Fruit fly (Drosophila melanogaster): Measurements from ENCODE around the gene U4-U6-60K.

Gene U4-U6-60K

dm6 chr3L:17506005-17506760 lies 7.5 kb downstream of the U4-U6-60K start (continued):
- 0 out of 2 replicates have a peak, but pooled peaks have one; percentile 23 for TF ChIP-seq CG17328 (GFP tag; IDR thresholded peaks at IDR 0.05)
- peak; percentile 33 for TF ChIP-seq Sox102F (GFP tag; optimal IDR thresholded peaks at IDR 0.05)
- TF ChIP-seq Ets65A (GFP tag), result no peak
- TF ChIP-seq row (GFP tag; IDR thresholded peaks at IDR 0.05), result peak; percentile 21; the same call in 1 of the 3 replicates
- peak; percentile 17 for TF ChIP-seq CG2712 (tag; optimal IDR thresholded peaks at IDR 0.05)
- TF ChIP-seq CG12391 (tag; optimal IDR thresholded peaks at IDR 0.05), result peak; percentile 23
- TF ChIP-seq CG10462 (GFP tag; optimal IDR thresholded peaks at IDR 0.05), result no peak
- no peak for TF ChIP-seq C15 (GFP tag; IDR thresholded peaks at IDR 0.05)
- TF ChIP-seq dmrt99B (tag; optimal IDR thresholded peaks at IDR 0.05), result no peak
- no peak for TF ChIP-seq CG1602 (GFP tag; optimal IDR thresholded peaks at IDR 0.05)
- no peak for TF ChIP-seq CG3995 (GFP tag; optimal IDR thresholded peaks at IDR 0.05)
- TF ChIP-seq cwo (GFP tag; optimal IDR thresholded peaks at IDR 0.05), result no peak
- no peak for TF ChIP-seq Aef1 (GFP tag; IDR thresholded peaks at IDR 0.05)
- no peak for TF ChIP-seq CG16813 (GFP tag; IDR thresholded peaks at IDR 0.05; ENCODE audit: partially characterized antibody)
- TF ChIP-seq zen2 (GFP tag; IDR thresholded peaks at IDR 0.05; ENCODE audit: partially characterized antibody), result no peak
- TF ChIP-seq Blimp-1 (GFP tag; optimal IDR thresholded peaks at IDR 0.05), result peak; percentile 12
- no peak for TF ChIP-seq Ptx1 (GFP tag; IDR thresholded peaks at IDR 0.05)
- no peak for TF ChIP-seq Sry-δ (GFP tag; optimal IDR thresholded peaks at IDR 0.05)
- peak; percentile 17; the same call in 1 of the 2 replicates for TF ChIP-seq Xrp1 (GFP tag; IDR thresholded peaks at IDR 0.05)
- peak; percentile 14 for TF ChIP-seq grau (tag; optimal IDR thresholded peaks at IDR 0.05)
- TF ChIP-seq tio (GFP tag; optimal IDR thresholded peaks at IDR 0.05), result peak; percentile 23
- peak; percentile 25; the same call in 1 of the 2 replicates for TF ChIP-seq slbo (GFP tag; IDR thresholded peaks at IDR 0.05)
- no peak for TF ChIP-seq ind (GFP tag; optimal IDR thresholded peaks at IDR 0.05)
- TF ChIP-seq Drgx (GFP tag; IDR thresholded peaks at IDR 0.05), result 0 out of 2 replicates have a peak, but pooled peaks have one; percentile 14
- no peak for TF ChIP-seq CG13296 (GFP tag; optimal IDR thresholded peaks at IDR 0.05)
- no peak for TF ChIP-seq ATbp (GFP tag; optimal IDR thresholded peaks at IDR 0.05)
- TF ChIP-seq CG10267 (tag; optimal IDR thresholded peaks at IDR 0.05), result no peak
- no peak for TF ChIP-seq pita (GFP tag; optimal IDR thresholded peaks at IDR 0.05)
- peak; percentile 10 for TF ChIP-seq CG17359 (tag; optimal IDR thresholded peaks at IDR 0.05)
- TF ChIP-seq fd96Cb (tag; optimal IDR thresholded peaks at IDR 0.05), result no peak
- TF ChIP-seq bsh (GFP tag; optimal IDR thresholded peaks at IDR 0.05), result peak in 1 of 2 experiments; percentile 33
- no peak for TF ChIP-seq CG15479 (GFP tag; optimal IDR thresholded peaks at IDR 0.05)
- 0 out of 2 replicates have a peak, but pooled peaks have one; percentile 5 for TF ChIP-seq CG9932 (GFP tag; IDR thresholded peaks at IDR 0.05)
- TF ChIP-seq lbe (GFP tag; optimal IDR thresholded peaks at IDR 0.05), result peak; percentile 21
- TF ChIP-seq az2 (GFP tag; optimal IDR thresholded peaks at IDR 0.05), result peak; percentile 5
- TF ChIP-seq corto (GFP tag; optimal IDR thresholded peaks at IDR 0.05), result peak; percentile 42
- no peak for TF ChIP-seq jumu (GFP tag; optimal IDR thresholded peaks at IDR 0.05)
- no peak for TF ChIP-seq CG30020 (tag; optimal IDR thresholded peaks at IDR 0.05)
- no peak for TF ChIP-seq nmo (GFP tag; optimal IDR thresholded peaks at IDR 0.05)
- TF ChIP-seq sens (GFP tag), result peak; percentile 67
- TF ChIP-seq chinmo (GFP tag; IDR thresholded peaks at IDR 0.05; ENCODE audit: partially characterized antibody), result 0 out of 4 replicates have a peak, but pooled peaks have one; percentile 21
